Worm (Caenorhabditis elegans) whole organism, mixed stage, embryonic: ENCODE results near the gene F59A1.15.

ENCODE experiments used
- elt-1 ChIP-seq: sonication (generic microtip); optimal IDR thresholded peaks from 2 replicates; lab custom pipeline; 2017; ENCODE audit warnings: missing genetic modification characterization, mild to moderate bottlenecking, missing compliant biosample characterization, antibody characterized with exemption, moderate library complexity, borderline replicate concordance; ENCODE audit not compliant: insufficient read depth
- elt-3 ChIP-seq: fragments of 150-350 bp; optimal IDR thresholded peaks from 2 replicates; lab custom pipeline; 2014; ENCODE audit warnings: missing biosample characterization, missing genetic modification characterization
- lin-13 ChIP-seq: fragments of 150-350 bp; optimal IDR thresholded peaks from 2 replicates; lab custom pipeline; 2014; ENCODE audit warnings: missing biosample characterization, missing genetic modification characterization
- nhr-12 ChIP-seq: fragments of 150-350 bp; optimal IDR thresholded peaks from 2 replicates; lab custom pipeline; 2014; ENCODE audit warnings: missing biosample characterization, missing genetic modification characterization
- nhr-237 ChIP-seq: fragments of 150-350 bp; optimal IDR thresholded peaks from 2 replicates; lab custom pipeline; 2014; ENCODE audit warnings: missing biosample characterization, missing genetic modification characterization
- snpc-4 ChIP-seq: fragments of 150-350 bp; optimal IDR thresholded peaks from 2 replicates; lab custom pipeline; 2014; ENCODE audit warnings: missing biosample characterization, missing genetic modification characterization
- unc-62 ChIP-seq: fragments of 150-350 bp; optimal IDR thresholded peaks from 2 replicates; lab custom pipeline; 2014; ENCODE audit warnings: missing biosample characterization, missing genetic modification reagents, missing genetic modification characterization

ce11 chrV:17694260-17694659 is 10.6 kb upstream of the F59A1.15 start:
- TF ChIP-seq unc-62: no peak
- no peak for TF ChIP-seq elt-3 (tag; lab: Kevin White, UChicago)
- TF ChIP-seq lin-13 (tag; lab: Kevin White, UChicago): no peak
- no peak for TF ChIP-seq nhr-237 (tag; lab: Kevin White, UChicago)
- TF ChIP-seq nhr-12: no peak
- no peak for TF ChIP-seq elt-1 (tag; lab: Kevin White, UChicago)
- TF ChIP-seq snpc-4: no peak
